Worm (Caenorhabditis elegans): Measurements from ENCODE around the gene ZK1240.2.

ZK1240.2 gene

ce11 chrII:2306741-2307140 is 16.4 kb upstream of the ZK1240.2 start, which contains the start of gene B0281.3:
Gene B0281.3, plus strand, starts transcription at chrII:2307041.
- no peak for TF ChIP-seq lin-32 (GFP tag; optimal IDR thresholded peaks at IDR 0.05)
- TF ChIP-seq snpc-4 (tag; optimal IDR thresholded peaks at IDR 0.05), result no peak
- no peak for TF ChIP-seq elt-1 (tag; optimal IDR thresholded peaks at IDR 0.05; ENCODE audit: borderline replicate concordance, insufficient read depth)
- TF ChIP-seq mab-5 (tag; optimal IDR thresholded peaks at IDR 0.05), result no peak
- TF ChIP-seq nhr-2 (tag; optimal IDR thresholded peaks at IDR 0.05), result no peak
- TF ChIP-seq nhr-12 (tag; optimal IDR thresholded peaks at IDR 0.05), result no peak
- TF ChIP-seq blmp-1 (tag; optimal IDR thresholded peaks at IDR 0.05), result no peak
- no peak for TF ChIP-seq ceh-43 (GFP tag; optimal IDR thresholded peaks at IDR 0.05)
- TF ChIP-seq sem-2 (GFP tag; optimal IDR thresholded peaks at IDR 0.05), result no peak
- TF ChIP-seq unc-120 (tag; optimal IDR thresholded peaks at IDR 0.05; ENCODE audit: poor library complexity, severe bottlenecking), result no peak
- no peak for TF ChIP-seq drap-1 (GFP tag; optimal IDR thresholded peaks at IDR 0.05)
- TF ChIP-seq bed-3 (GFP tag; optimal IDR thresholded peaks at IDR 0.05), result no peak
- TF ChIP-seq tbx-8 (GFP tag; optimal IDR thresholded peaks at IDR 0.05), result no peak

- no peak for TF ChIP-seq drap-1 (GFP tag; optimal IDR thresholded peaks at IDR 0.05)
- no peak for TF ChIP-seq ces-1 (GFP tag; optimal IDR thresholded peaks at IDR 0.05)
- no peak for TF ChIP-seq elt-1 (tag; optimal IDR thresholded peaks at IDR 0.05; ENCODE audit: borderline replicate concordance, insufficient read depth)
- TF ChIP-seq mab-5 (tag; optimal IDR thresholded peaks at IDR 0.05), result no peak
- no peak for TF ChIP-seq blmp-1 (tag; optimal IDR thresholded peaks at IDR 0.05)
- no peak for TF ChIP-seq tbx-8 (GFP tag; optimal IDR thresholded peaks at IDR 0.05)
- TF ChIP-seq flh-1 (GFP tag; optimal IDR thresholded peaks at IDR 0.05), result no peak
These were observed 10.4 kb upstream of the ZK1240.2 start, which contains the start of the genes trim-21 and B0281.1 for ce11 chrII:2312747-2313146. Gene trim-21, minus strand, starts transcription at chrII:2312847. Gene B0281.1, plus strand, starts transcription at chrII:2313067.

ce11 chrII:2317883-2318357 is 5.3 kb upstream of the ZK1240.2 start, which contains the start of the genes ZK1240.5 and ZK1240.9:
Gene ZK1240.5, minus strand, starts transcription at chrII:2317933.
Gene ZK1240.9, plus strand, starts transcription at chrII:2318189.
- no peak for TF ChIP-seq bed-3 (GFP tag; optimal IDR thresholded peaks at IDR 0.05)
- TF ChIP-seq ceh-43 (GFP tag; optimal IDR thresholded peaks at IDR 0.05), result no peak
- no peak for TF ChIP-seq hlh-1 (tag; optimal IDR thresholded peaks at IDR 0.05)

- no peak for TF ChIP-seq hlh-1 (tag; optimal IDR thresholded peaks at IDR 0.05)
- TF ChIP-seq lin-13 (tag; optimal IDR thresholded peaks at IDR 0.05), result no peak
- no peak for TF ChIP-seq unc-120 (tag; optimal IDR thresholded peaks at IDR 0.05; ENCODE audit: poor library complexity, severe bottlenecking)
- TF ChIP-seq cnd-1 (tag; optimal IDR thresholded peaks at IDR 0.05), result no peak
- no peak for TF ChIP-seq nhr-2 (tag; optimal IDR thresholded peaks at IDR 0.05)
- no peak for TF ChIP-seq lin-32 (GFP tag; optimal IDR thresholded peaks at IDR 0.05)
- TF ChIP-seq unc-62 (GFP tag; optimal IDR thresholded peaks at IDR 0.05), result no peak
- TF ChIP-seq drap-1 (GFP tag; optimal IDR thresholded peaks at IDR 0.05), result no peak
- TF ChIP-seq ham-2 (GFP tag; optimal IDR thresholded peaks at IDR 0.05), result no peak
- TF ChIP-seq nhr-12 (tag; optimal IDR thresholded peaks at IDR 0.05), result no peak
- no peak for TF ChIP-seq pha-4 (tag; optimal IDR thresholded peaks at IDR 0.05)
- TF ChIP-seq sem-2 (GFP tag; optimal IDR thresholded peaks at IDR 0.05), result no peak
- no peak for TF ChIP-seq sptf-1 (tag; optimal IDR thresholded peaks at IDR 0.05)
These were observed 3.1 kb upstream of the ZK1240.2 start, which contains the start of gene ZK1240.3 for ce11 chrII:2320097-2320496. Gene ZK1240.3, plus strand, starts transcription at chrII:2320334.

ce11 chrII:2324956-2325355 is 1.8 kb downstream of the ZK1240.2 start, which contains the start of gene ZK1240.11:
Gene ZK1240.11, plus strand, starts transcription at chrII:2325256.
- TF ChIP-seq hlh-1 (tag; optimal IDR thresholded peaks at IDR 0.05) (no peak), ceh-83 (GFP tag; optimal IDR thresholded peaks at IDR 0.05) (no peak), mls-2 (tag; optimal IDR thresholded peaks at IDR 0.05) (no peak), nhr-12 (tag; optimal IDR thresholded peaks at IDR 0.05) (no peak), flh-1 (GFP tag; optimal IDR thresholded peaks at IDR 0.05) (no peak), mab-5 (tag; optimal IDR thresholded peaks at IDR 0.05) (no peak), mep-1 (tag; optimal IDR thresholded peaks at IDR 0.05) (no peak), pha-4 (tag; optimal IDR thresholded peaks at IDR 0.05) (no peak), tbx-8 (GFP tag; optimal IDR thresholded peaks at IDR 0.05) (no peak), nhr-2 (tag; optimal IDR thresholded peaks at IDR 0.05) (no peak), ces-1 (GFP tag; optimal IDR thresholded peaks at IDR 0.05) (no peak), lin-13 (tag; optimal IDR thresholded peaks at IDR 0.05) (no peak)

ce11 chrII:2328963-2329442 is 5.8 kb downstream of the ZK1240.2 start, which contains the start of the genes ZK1240.8 and ZK1240.1:
Gene ZK1240.8, minus strand, starts transcription at chrII:2329063.
Gene ZK1240.1, plus strand, starts transcription at chrII:2329392.
- no peak for TF ChIP-seq nhr-76 (tag; optimal IDR thresholded peaks at IDR 0.05)
- no peak for TF ChIP-seq bed-3 (GFP tag; optimal IDR thresholded peaks at IDR 0.05)
- no peak for TF ChIP-seq mls-2 (tag; optimal IDR thresholded peaks at IDR 0.05)
- TF ChIP-seq ces-1 (GFP tag; optimal IDR thresholded peaks at IDR 0.05), result no peak
- no peak for TF ChIP-seq elt-3 (tag; optimal IDR thresholded peaks at IDR 0.05)
- no peak for TF ChIP-seq flh-1 (GFP tag; optimal IDR thresholded peaks at IDR 0.05)
- no peak for TF ChIP-seq mab-5 (tag; optimal IDR thresholded peaks at IDR 0.05)
- no peak for TF ChIP-seq lsy-2 (tag; optimal IDR thresholded peaks at IDR 0.05)
- TF ChIP-seq M03D4.4 (tag; optimal IDR thresholded peaks at IDR 0.05), result no peak
- TF ChIP-seq cnd-1 (tag; optimal IDR thresholded peaks at IDR 0.05), result no peak
- no peak for TF ChIP-seq tbx-8 (GFP tag; optimal IDR thresholded peaks at IDR 0.05)
- no peak for TF ChIP-seq unc-39 (tag; optimal IDR thresholded peaks at IDR 0.05)
- no peak for TF ChIP-seq ztf-11 (tag; optimal IDR thresholded peaks at IDR 0.05)
- TF ChIP-seq nhr-237 (tag; optimal IDR thresholded peaks at IDR 0.05), result no peak
- no peak for TF ChIP-seq hlh-1 (tag; optimal IDR thresholded peaks at IDR 0.05)
- no peak for TF ChIP-seq sem-2 (GFP tag; optimal IDR thresholded peaks at IDR 0.05)
- no peak for TF ChIP-seq lin-32 (GFP tag; optimal IDR thresholded peaks at IDR 0.05)
- no peak for TF ChIP-seq ceh-39 (tag; optimal IDR thresholded peaks at IDR 0.05)
- TF ChIP-seq nhr-12 (tag; optimal IDR thresholded peaks at IDR 0.05), result no peak

Data from whole organism, mixed stage, embryonic.